Worm (Caenorhabditis elegans) whole organism, L1 larva: ENCODE data around the gene cest-9.2.

Experiments used
- C34B4.2 ChIP-seq: sonication (generic microtip); optimal IDR thresholded peaks from 2 replicates; lab custom pipeline; 2017; ENCODE audit warnings: mild to moderate bottlenecking, missing genetic modification characterization, missing compliant biosample characterization
- ama-1 ChIP-seq: fragments of 150-350 bp; optimal IDR thresholded peaks from 2 replicates; lab custom pipeline; 2014
- blmp-1 ChIP-seq: fragments of 150-350 bp; optimal IDR thresholded peaks from 2 replicates; lab custom pipeline; 2014; ENCODE audit warnings: missing biosample characterization, missing genetic modification characterization
- ceh-88 ChIP-seq: fragments of 200-800 bp; sonication (Bioruptor generic); IDR thresholded peaks from 2 replicates; pipeline ENCODE4 v1.3.6; 2022; ENCODE audit warnings: missing genetic modification characterization, missing compliant biosample characterization
- egl-13 ChIP-seq: sonication (generic microtip); optimal IDR thresholded peaks from 2 replicates; lab custom pipeline; 2016; ENCODE audit warnings: missing genotype, missing genetic modification reagents, missing genetic modification characterization, missing compliant biosample characterization
- fkh-10 ChIP-seq: sonication (generic microtip); optimal IDR thresholded peaks from 2 replicates; lab custom pipeline; 2017; ENCODE audit warnings: missing biosample characterization, missing genetic modification reagents, missing genetic modification characterization
- jun-1 ChIP-seq: fragments of 150-350 bp; optimal IDR thresholded peaks from 2 replicates; lab custom pipeline; 2014; ENCODE audit warnings: missing biosample characterization, missing genetic modification reagents, missing genetic modification characterization
- lin-15B ChIP-seq: fragments of 150-350 bp; sonication (generic microtip); optimal IDR thresholded peaks from 3 replicates; lab custom pipeline; 2014; ENCODE audit warnings: missing biosample characterization, missing genetic modification characterization
- lsy-2 ChIP-seq, 2 experiments: fragments of 150-350 bp; optimal IDR thresholded peaks; 2 replicates each; lab custom pipeline; 2014; ENCODE audit warnings: missing biosample characterization in 2 of 2, missing genetic modification characterization in 2 of 2
- nhr-11 ChIP-seq: fragments of 150-350 bp; optimal IDR thresholded peaks from 2 replicates; lab custom pipeline; 2014; ENCODE audit warnings: missing biosample characterization, missing genetic modification characterization
- pag-3 ChIP-seq: sonication (generic microtip); optimal IDR thresholded peaks from 2 replicates; lab custom pipeline; 2017; ENCODE audit warnings: missing genetic modification characterization, mild to moderate bottlenecking, missing compliant biosample characterization, antibody characterized with exemption, borderline replicate concordance; ENCODE audit not compliant: insufficient read depth
- unc-62 ChIP-seq: fragments of 150-350 bp; optimal IDR thresholded peaks from 2 replicates; lab custom pipeline; 2014; ENCODE audit warnings: missing biosample characterization, missing genetic modification reagents, missing genetic modification characterization
- zag-1 ChIP-seq: fragments of 150-350 bp; optimal IDR thresholded peaks from 2 replicates; lab custom pipeline; 2014; ENCODE audit warnings: missing biosample characterization, missing genetic modification characterization
- ztf-11 ChIP-seq, 2 experiments: sonication (generic microtip); optimal IDR thresholded peaks; 2 replicates each; lab custom pipeline; 2016 to 2017; ENCODE audit warnings: missing genetic modification characterization in 2 of 2, missing biosample characterization in 1 of 2, missing compliant biosample characterization in 1 of 2

DNA sequence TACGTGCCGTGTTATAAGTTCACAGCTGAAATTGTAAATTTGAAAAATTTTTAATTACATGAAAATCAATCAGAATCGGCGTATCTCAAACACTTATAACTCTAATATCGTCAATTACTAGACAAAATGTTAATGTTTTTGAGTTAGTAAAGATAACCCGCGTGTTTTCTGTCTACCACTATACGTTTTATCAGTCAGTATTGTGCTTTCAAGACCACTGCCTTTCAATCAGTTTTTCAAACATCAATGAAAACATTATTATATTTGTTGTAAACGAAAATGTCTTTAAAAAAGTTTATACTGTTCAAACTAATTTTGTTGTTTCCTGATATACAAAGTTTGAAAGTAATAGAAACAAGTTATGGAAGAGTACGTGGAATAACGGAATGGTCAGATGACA, 806 bp downstream of the cest-9.2 start:
- TF ChIP-seq zag-1 (tag; lab: Kevin White, UChicago): no peak
- no peak for TF ChIP-seq blmp-1 (tag; lab: Kevin White, UChicago)
- TF ChIP-seq egl-13: no peak
- no peak for TF ChIP-seq lsy-2 (tag; optimal IDR thresholded peaks at IDR 0.05; lab: Kevin White, UChicago)
- no peak for TF ChIP-seq pag-3
- no peak for TF ChIP-seq lin-15B
- no peak for TF ChIP-seq ztf-11 (tag; optimal IDR thresholded peaks at IDR 0.05; lab: Kevin White, UChicago)
- no peak for TF ChIP-seq fkh-10 (GFP tag; lab: Kevin White, UChicago)
- no peak for TF ChIP-seq ceh-88 (GFP tag; lab: Robert Waterston, UW)
- TF ChIP-seq nhr-11 (tag; lab: Kevin White, UChicago): no peak
- no peak for TF ChIP-seq unc-62
- TF ChIP-seq C34B4.2: no peak
- no peak for TF ChIP-seq jun-1 (tag; lab: Kevin White, UChicago)
- TF ChIP-seq ama-1 (lab: Kevin White, UChicago): no peak
